Fruit fly (Drosophila melanogaster): Measurements from ENCODE around the gene Acsf3.

The Acsf3 gene

DNA sequence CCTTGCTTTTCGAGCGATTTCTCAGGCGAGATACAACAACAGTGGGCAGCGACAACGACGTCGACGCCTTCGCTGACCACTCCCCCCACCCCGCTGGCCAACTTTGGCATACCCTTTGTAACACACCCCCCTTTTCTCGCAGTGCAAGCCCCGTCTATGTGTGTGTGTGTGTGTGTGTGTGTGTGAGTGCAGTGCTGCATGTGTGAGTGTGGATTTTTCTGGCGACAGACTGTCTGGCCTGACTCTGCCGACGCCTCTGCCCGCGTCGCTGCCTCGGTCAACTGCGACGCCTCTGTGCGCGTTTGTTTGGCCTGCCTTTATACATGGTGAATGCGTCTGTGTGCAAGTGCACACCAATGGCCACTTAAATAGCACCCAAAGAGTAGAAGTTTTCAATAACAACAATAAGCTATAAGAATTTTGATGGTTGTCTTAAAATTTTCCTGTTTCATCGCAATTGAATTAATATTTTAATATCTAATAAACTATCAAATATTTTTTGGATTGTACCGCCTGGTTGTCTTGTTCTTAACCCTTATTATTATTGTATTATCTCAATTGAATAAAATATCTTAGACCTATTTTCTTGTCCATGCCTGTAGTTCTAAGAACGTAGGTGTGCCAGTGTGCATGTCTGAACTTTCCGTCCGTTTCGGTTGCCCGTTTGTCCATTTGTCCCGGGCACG lies 34.8 kb upstream of the Acsf3 start (continued):
- TF ChIP-seq lov (optimal IDR thresholded peaks at IDR 0.05), result no peak
- TF ChIP-seq lov (GFP tag; IDR thresholded peaks at IDR 0.05), result peak; percentile 78; the same call in 2 of the 3 replicates
- TF ChIP-seq CG7839 (tag; optimal IDR thresholded peaks at IDR 0.05), result peak; percentile 93
- no peak for TF ChIP-seq Neu2 (GFP tag; optimal IDR thresholded peaks at IDR 0.05; ENCODE audit: borderline replicate concordance)
- TF ChIP-seq Meics (GFP tag; optimal IDR thresholded peaks at IDR 0.05), result peak; percentile 81
- TF ChIP-seq pfk (GFP tag; optimal IDR thresholded peaks at IDR 0.05), result peak; percentile 53
- TF ChIP-seq CrebB (tag; optimal IDR thresholded peaks at IDR 0.05), result peak; percentile 78
- TF ChIP-seq Fer2 (tag; optimal IDR thresholded peaks at IDR 0.05), result peak; percentile 73
- TF ChIP-seq CG6683 (GFP tag; optimal IDR thresholded peaks at IDR 0.05), result peak; percentile 83
- no peak for TF ChIP-seq CG1832 (GFP tag; optimal IDR thresholded peaks at IDR 0.05)
- TF ChIP-seq bigmax (GFP tag; optimal IDR thresholded peaks at IDR 0.05), result no peak
- peak; percentile 57 for TF ChIP-seq CG2116 (GFP tag; optimal IDR thresholded peaks at IDR 0.05)
- peak; percentile 92 for TF ChIP-seq CG10267 (tag; optimal IDR thresholded peaks at IDR 0.05)
- no peak for TF ChIP-seq Myb (GFP tag; optimal IDR thresholded peaks at IDR 0.05)
- TF ChIP-seq CG12769 (tag; optimal IDR thresholded peaks at IDR 0.05), result peak; percentile 7
- peak; percentile 98 for TF ChIP-seq CG2712 (tag; optimal IDR thresholded peaks at IDR 0.05)
- TF ChIP-seq CG10462 (GFP tag; optimal IDR thresholded peaks at IDR 0.05), result peak; percentile 52
- TF ChIP-seq CG18262 (tag; optimal IDR thresholded peaks at IDR 0.05), result peak; percentile 98
- TF ChIP-seq B-H2 (GFP tag; optimal IDR thresholded peaks at IDR 0.05), result peak; percentile 32
- TF ChIP-seq disco-r (GFP tag; optimal IDR thresholded peaks at IDR 0.05), result no peak
- no peak for TF ChIP-seq CG9876 (GFP tag; optimal IDR thresholded peaks at IDR 0.05)
- TF ChIP-seq shn (GFP tag; optimal IDR thresholded peaks at IDR 0.05), result no peak
- peak; percentile 61 for TF ChIP-seq CG18764 (GFP tag; optimal IDR thresholded peaks at IDR 0.05)
- peak; percentile 95 for TF ChIP-seq CG2678 (tag; optimal IDR thresholded peaks at IDR 0.05)
- no peak for TF ChIP-seq CG9609 (GFP tag; optimal IDR thresholded peaks at IDR 0.05)
- no peak for TF ChIP-seq HLHmδ (GFP tag; optimal IDR thresholded peaks at IDR 0.05)
- TF ChIP-seq C15 (GFP tag; IDR thresholded peaks at IDR 0.05), result 0 out of 3 replicates have a peak, but pooled peaks have one; percentile 9
- TF ChIP-seq CG32532 (GFP tag; IDR thresholded peaks at IDR 0.05), result peak; percentile 59; the same call in 1 of the 2 replicates
- TF ChIP-seq fd64A (GFP tag; optimal IDR thresholded peaks at IDR 0.05), result peak; percentile 79
- no peak for TF ChIP-seq CG17612 (GFP tag; IDR thresholded peaks at IDR 0.05)
- no peak; the same call in 2 of the 3 replicates for TF ChIP-seq sr (GFP tag; IDR thresholded peaks at IDR 0.05)
- peak; percentile 46; the same call in 1 of the 2 replicates for TF ChIP-seq CG14667 (GFP tag; IDR thresholded peaks at IDR 0.05)
- peak; percentile 87 for TF ChIP-seq CG10147 (GFP tag; optimal IDR thresholded peaks at IDR 0.05)
- peak; percentile 72; the same call in 2 of the 3 replicates for TF ChIP-seq Mrtf (GFP tag; IDR thresholded peaks at IDR 0.05)
- peak; percentile 56; the same call in 1 of the 3 replicates for TF ChIP-seq CG3726 (GFP tag; IDR thresholded peaks at IDR 0.05)
- TF ChIP-seq CG13424 (tag; optimal IDR thresholded peaks at IDR 0.05), result peak; percentile 95
- peak; percentile 94 for TF ChIP-seq gsb-n (tag; optimal IDR thresholded peaks at IDR 0.05)
- TF ChIP-seq Side (GFP tag; optimal IDR thresholded peaks at IDR 0.05), result no peak
- peak; percentile 68 for TF ChIP-seq B-H1 (GFP tag; IDR thresholded peaks at IDR 0.05)
- no peak for TF ChIP-seq hb (GFP tag; IDR thresholded peaks at IDR 0.05; ENCODE audit: partially characterized antibody)
- TF ChIP-seq Nf-YA (GFP tag; IDR thresholded peaks at IDR 0.05), result peak; percentile 81
- peak; percentile 83 for TF ChIP-seq bcd (GFP tag; optimal IDR thresholded peaks at IDR 0.05)
- TF ChIP-seq al (GFP tag; IDR thresholded peaks at IDR 0.05), result no peak
- TF ChIP-seq CG4820 (GFP tag; optimal IDR thresholded peaks at IDR 0.05), result peak; percentile 82
- no peak for TF ChIP-seq emc (GFP tag; optimal IDR thresholded peaks at IDR 0.05)
- peak; percentile 53; the same call in 1 of the 2 replicates for TF ChIP-seq aop (GFP tag; IDR thresholded peaks at IDR 0.05)
- TF ChIP-seq dpn (GFP tag; optimal IDR thresholded peaks at IDR 0.05), result peak in 1 of 2 experiments; percentile 74
- no peak for TF ChIP-seq CG11247 (GFP tag; IDR thresholded peaks at IDR 0.05)
- peak; percentile 39 for TF ChIP-seq trh (GFP tag; optimal IDR thresholded peaks at IDR 0.05)
- TF ChIP-seq dan (GFP tag; IDR thresholded peaks at IDR 0.05), result no peak
